Worm (Caenorhabditis elegans): ENCODE data around the gene cyp-31A5.

ce11 chrIV:13389237-13389636 lies 11.9 kb upstream of the cyp-31A5 start:
- TF ChIP-seq flt-1 (GFP tag; IDR thresholded peaks at IDR 0.05) = no peak
- TF ChIP-seq klf-2 (GFP tag; conservative IDR thresholded peaks at IDR 0.05) = no peak
- no peak for TF ChIP-seq ref-1 (GFP tag; conservative IDR thresholded peaks at IDR 0.05)
- TF ChIP-seq tab-1 (GFP tag; IDR thresholded peaks at IDR 0.05) = no peak
- TF ChIP-seq cog-1 (tag; optimal IDR thresholded peaks at IDR 0.05) = no peak
- TF ChIP-seq T22C8.4 (GFP tag; IDR thresholded peaks at IDR 0.05) = no peak
- TF ChIP-seq ztf-23 (GFP tag; IDR thresholded peaks at IDR 0.05) = no peak
- no peak for TF ChIP-seq med-1 (GFP tag; optimal IDR thresholded peaks at IDR 0.05; ENCODE audit: insufficient read depth)
- TF ChIP-seq ztf-29 (GFP tag; IDR thresholded peaks at IDR 0.05) = no peak

Measured in whole organism, midembryonic.